Worm (Caenorhabditis elegans): ENCODE data around the gene C29E4.11.
A peak's percentile ranks its signal among the peaks of the same experiment; 100 is the strongest.

The C29E4.11 gene

ce11 chrIII:7978723-7979122, 20.8 kb upstream of the C29E4.11 start (continued):
- TF ChIP-seq ceh-8 (GFP tag; optimal IDR thresholded peaks at IDR 0.05) = no peak
- peak; percentile 50 for TF ChIP-seq fos-1 (tag; optimal IDR thresholded peaks at IDR 0.05)
- no peak for TF ChIP-seq sptf-1 (tag; optimal IDR thresholded peaks at IDR 0.05)
- TF ChIP-seq lsy-2 (tag; optimal IDR thresholded peaks at IDR 0.05) = peak; percentile 57 to 67
- no peak for TF ChIP-seq nhr-237 (tag; optimal IDR thresholded peaks at IDR 0.05)
- no peak for TF ChIP-seq mef-2 (tag; optimal IDR thresholded peaks at IDR 0.05)
- TF ChIP-seq fkh-4 (tag; optimal IDR thresholded peaks at IDR 0.05; ENCODE audit: borderline replicate concordance) = no peak
- peak; percentile 86 for TF ChIP-seq lin-14 (GFP tag; optimal IDR thresholded peaks at IDR 0.05)
- no peak for TF ChIP-seq lin-15B (tag; optimal IDR thresholded peaks at IDR 0.05)
- TF ChIP-seq C34B4.2 (tag; optimal IDR thresholded peaks at IDR 0.05) = no peak
- TF ChIP-seq zip-4 (GFP tag; optimal IDR thresholded peaks at IDR 0.05) = no peak
- TF ChIP-seq fkh-8 (tag; optimal IDR thresholded peaks at IDR 0.05) = no peak
- TF ChIP-seq ceh-82 (tag; optimal IDR thresholded peaks at IDR 0.05) = peak; percentile 2 to 31 (median 5)
- peak; percentile 56 for TF ChIP-seq irx-1 (tag; optimal IDR thresholded peaks at IDR 0.05)
- TF ChIP-seq ces-1 (GFP tag; optimal IDR thresholded peaks at IDR 0.05) = no peak
- TF ChIP-seq nhr-85 (tag) = peak; percentile 90
- TF ChIP-seq C04F5.9 (tag; optimal IDR thresholded peaks at IDR 0.05) = no peak
- TF ChIP-seq dsc-1 (tag; optimal IDR thresholded peaks at IDR 0.05) = peak; percentile 31
- peak; percentile 3 for TF ChIP-seq unc-130 (tag; optimal IDR thresholded peaks at IDR 0.05)
- TF ChIP-seq hpl-2 (GFP tag; optimal IDR thresholded peaks at IDR 0.05) = no peak
- TF ChIP-seq lin-13 (GFP tag; optimal IDR thresholded peaks at IDR 0.05) = peak; percentile 33
- peak; percentile 58 for TF ChIP-seq mep-1 (tag; optimal IDR thresholded peaks at IDR 0.05)
- peak; percentile 60 for TF ChIP-seq nhr-47 (tag; optimal IDR thresholded peaks at IDR 0.05)
- TF ChIP-seq alr-1 (tag; optimal IDR thresholded peaks at IDR 0.05; ENCODE audit: borderline replicate concordance) = no peak
- no peak for TF ChIP-seq ama-1 (optimal IDR thresholded peaks at IDR 0.05)
- TF ChIP-seq nhr-28 (tag; optimal IDR thresholded peaks at IDR 0.05) = no peak
- TF ChIP-seq snu-23 (GFP tag; optimal IDR thresholded peaks at IDR 0.05) = peak; percentile 77
- TF ChIP-seq lin-39 (tag; optimal IDR thresholded peaks at IDR 0.05) = no peak
- no peak for TF ChIP-seq aly-2 (tag; optimal IDR thresholded peaks at IDR 0.05)
- peak; percentile 61 for TF ChIP-seq nhr-77 (tag; optimal IDR thresholded peaks at IDR 0.05)
- TF ChIP-seq ets-5 (GFP tag; IDR thresholded peaks at IDR 0.05) = no peak
- peak; percentile 68 to 79 for TF ChIP-seq efl-1 (optimal IDR thresholded peaks at IDR 0.05)
- peak; percentile 46 to 92 for TF ChIP-seq efl-1 (GFP tag; optimal IDR thresholded peaks at IDR 0.05 in 1 of 2)
- peak; percentile 27; the same call in 1 of the 2 replicates for TF ChIP-seq ceh-88 (GFP tag; IDR thresholded peaks at IDR 0.05)
- peak; percentile 40 for TF ChIP-seq F16B12.6 (tag; optimal IDR thresholded peaks at IDR 0.05)
- TF ChIP-seq zag-1 (tag; optimal IDR thresholded peaks at IDR 0.05) = no peak
- TF ChIP-seq vab-15 (tag; optimal IDR thresholded peaks at IDR 0.05) = no peak
- peak; percentile 11 for TF ChIP-seq skn-1 (tag; optimal IDR thresholded peaks at IDR 0.05)
- no peak for TF ChIP-seq efl-3 (GFP tag; optimal IDR thresholded peaks at IDR 0.05)
- no peak for TF ChIP-seq fkh-10 (GFP tag; optimal IDR thresholded peaks at IDR 0.05)
- peak; percentile 38 to 68 for TF ChIP-seq lin-35 (GFP tag; optimal IDR thresholded peaks at IDR 0.05)
- peak; percentile 20 to 46 (median 26) for TF ChIP-seq dpl-1 (GFP tag; optimal IDR thresholded peaks at IDR 0.05)
- no peak for TF ChIP-seq pqm-1 (tag; optimal IDR thresholded peaks at IDR 0.05)
- no peak for TF ChIP-seq nhr-12 (tag; optimal IDR thresholded peaks at IDR 0.05)
- no peak for TF ChIP-seq nhr-76 (tag; optimal IDR thresholded peaks at IDR 0.05)
- TF ChIP-seq nhr-84 (tag; optimal IDR thresholded peaks at IDR 0.05) = no peak
- no peak for TF ChIP-seq unc-62 (GFP tag; optimal IDR thresholded peaks at IDR 0.05)
- peak; percentile 57 for TF ChIP-seq rnt-1 (tag; optimal IDR thresholded peaks at IDR 0.05)
- peak; percentile 5 for TF ChIP-seq elt-2 (tag; optimal IDR thresholded peaks at IDR 0.05)
- TF ChIP-seq jun-1 (tag; optimal IDR thresholded peaks at IDR 0.05) = peak; percentile 26
- no peak for TF ChIP-seq hlh-4 (tag; optimal IDR thresholded peaks at IDR 0.05)
- no peak for TF ChIP-seq unc-98 (GFP tag; IDR thresholded peaks at IDR 0.05)
- TF ChIP-seq blmp-1 (tag; optimal IDR thresholded peaks at IDR 0.05) = peak; percentile 46
- peak; percentile 3 for TF ChIP-seq snpc-4 (tag; optimal IDR thresholded peaks at IDR 0.05)
- no peak for TF ChIP-seq nhr-11 (tag; optimal IDR thresholded peaks at IDR 0.05)
